Fruit fly (Drosophila melanogaster) whole organism, embryonic: ENCODE measurements around the gene Gli.
A peak's percentile ranks its signal among the peaks of the same experiment; 100 is the strongest.

Experiments
- Asciz ChIP-seq: fragments of 200-800 bp; sonication (Bioruptor generic); optimal IDR thresholded peaks from 2 replicates; lab custom pipeline; 2017; ENCODE audit warnings: missing biosample characterization, mild to moderate bottlenecking, missing genetic modification characterization, missing genetic modification reagents
- B-H1 ChIP-seq: fragments of 200-800 bp; sonication (Bioruptor generic); IDR thresholded peaks from 3 replicates; pipeline ENCODE4 v1.3.6; 2022; ENCODE audit warnings: missing biosample characterization, missing genetic modification characterization
- CG10321 ChIP-seq: fragments of 200-800 bp; sonication (Bioruptor generic); IDR thresholded peaks from 2 replicates; pipeline ENCODE4 v1.3.6; 2022; ENCODE audit warnings: missing biosample characterization, missing genetic modification characterization
- CG10462 ChIP-seq: fragments of 200-800 bp; sonication (Bioruptor generic); optimal IDR thresholded peaks from 2 replicates; lab custom pipeline; 2016; ENCODE audit warnings: missing biosample characterization, missing genetic modification characterization
- CG11398 ChIP-seq: fragments of 200-800 bp; sonication (Bioruptor generic); optimal IDR thresholded peaks from 2 replicates; lab custom pipeline; 2016; ENCODE audit warnings: missing biosample characterization, missing genetic modification characterization
- CG13287 ChIP-seq: fragments of 200-800 bp; sonication (Bioruptor generic); IDR thresholded peaks from 2 replicates; pipeline ENCODE4 v1.3.6; 2022; ENCODE audit warnings: missing biosample characterization, missing genetic modification characterization; ENCODE audit not compliant: partially characterized antibody
- CG15073 ChIP-seq: fragments of 200-800 bp; sonication (Bioruptor generic); optimal IDR thresholded peaks from 2 replicates; lab custom pipeline; 2016; ENCODE audit warnings: missing biosample characterization, missing genetic modification characterization
- CG15269 ChIP-seq: fragments of 200-800 bp; sonication (Bioruptor generic); optimal IDR thresholded peaks from 2 replicates; lab custom pipeline; 2018; ENCODE audit warnings: missing biosample characterization, mild to moderate bottlenecking, missing genetic modification characterization, moderate library complexity
- CG1529 ChIP-seq: fragments of 200-800 bp; sonication (Bioruptor generic); optimal IDR thresholded peaks from 3 replicates; lab custom pipeline; 2018; ENCODE audit warnings: missing biosample characterization, missing genetic modification characterization
- CG16815 ChIP-seq: fragments of 200-800 bp; sonication (Bioruptor generic); optimal IDR thresholded peaks from 3 replicates; lab custom pipeline; 2017; ENCODE audit warnings: missing biosample characterization, mild to moderate bottlenecking, missing genetic modification characterization
- CG18619 ChIP-seq: fragments of 200-800 bp; sonication (Bioruptor generic); optimal IDR thresholded peaks from 3 replicates; lab custom pipeline; 2017; ENCODE audit warnings: missing biosample characterization, mild to moderate bottlenecking, missing genetic modification characterization
- CG2116 ChIP-seq: fragments of 200-800 bp; sonication (Bioruptor generic); optimal IDR thresholded peaks from 3 replicates; lab custom pipeline; 2018; ENCODE audit warnings: missing biosample characterization, mild to moderate bottlenecking, missing genetic modification characterization
- CG2199 ChIP-seq: fragments of 200-800 bp; sonication (Bioruptor generic); IDR thresholded peaks from 3 replicates; pipeline ENCODE4 v1.3.6; 2022; ENCODE audit warnings: missing biosample characterization, missing genetic modification characterization
- CG6654 ChIP-seq: fragments of 200-800 bp; sonication (Bioruptor generic); optimal IDR thresholded peaks from 2 replicates; lab custom pipeline; 2017; ENCODE audit warnings: missing biosample characterization, mild to moderate bottlenecking, missing genetic modification characterization
- CG6791 ChIP-seq: fragments of 200-800 bp; sonication (Bioruptor generic); IDR thresholded peaks from 3 replicates; pipeline ENCODE4 v1.3.6; 2022; ENCODE audit warnings: missing biosample characterization, missing genetic modification characterization; ENCODE audit not compliant: partially characterized antibody
- CG8290 ChIP-seq, 3 experiments: fragments of 200-800 bp; sonication (Bioruptor generic); optimal IDR thresholded peaks; 2 replicates each; lab custom pipeline; 2016 to 2019; ENCODE audit warnings: missing biosample characterization in 3 of 3, missing genetic modification characterization in 3 of 3, mild to moderate bottlenecking in 2 of 3, moderate library complexity in 1 of 3
- CG9797 ChIP-seq: fragments of 200-800 bp; sonication (Bioruptor generic); optimal IDR thresholded peaks from 3 replicates; lab custom pipeline; 2018; ENCODE audit warnings: missing biosample characterization, mild to moderate bottlenecking, missing genetic modification characterization
- CG9876 ChIP-seq: fragments of 200-800 bp; sonication (Bioruptor generic); optimal IDR thresholded peaks from 2 replicates; lab custom pipeline; 2016; ENCODE audit warnings: missing biosample characterization, missing genetic modification characterization
- ERR ChIP-seq: fragments of 200-800 bp; sonication (Bioruptor generic); optimal IDR thresholded peaks from 2 replicates; lab custom pipeline; 2016; ENCODE audit warnings: missing biosample characterization, missing genetic modification characterization
- Elba2 ChIP-seq: fragments of 200-800 bp; sonication (Bioruptor generic); optimal IDR thresholded peaks from 3 replicates; lab custom pipeline; 2016; ENCODE audit warnings: missing biosample characterization, missing genetic modification characterization
- HHEX ChIP-seq: fragments of 200-800 bp; sonication (Bioruptor generic); optimal IDR thresholded peaks from 3 replicates; lab custom pipeline; 2017; ENCODE audit warnings: missing biosample characterization, mild to moderate bottlenecking, missing genetic modification characterization, missing genetic modification reagents
- HLH3B ChIP-seq: fragments of 200-800 bp; sonication (Bioruptor generic); IDR thresholded peaks from 2 replicates; pipeline ENCODE4 v1.3.6; 2022; ENCODE audit warnings: missing biosample characterization, missing genetic modification characterization
- HLH4C ChIP-seq: fragments of 200-800 bp; sonication (Bioruptor generic); IDR thresholded peaks from 3 replicates; pipeline ENCODE4 v1.3.6; 2022; ENCODE audit warnings: missing biosample characterization, missing genetic modification characterization; ENCODE audit not compliant: partially characterized antibody
- Hmx ChIP-seq: fragments of 200-800 bp; sonication (Bioruptor generic); optimal IDR thresholded peaks from 2 replicates; lab custom pipeline; 2016; ENCODE audit warnings: missing biosample characterization, missing genetic modification characterization
- Kr ChIP-seq: fragments of 200-800 bp; sonication (Bioruptor generic); optimal IDR thresholded peaks from 2 replicates; lab custom pipeline; 2017; ENCODE audit warnings: missing biosample characterization, mild to moderate bottlenecking, missing genetic modification characterization
- Med ChIP-seq: fragments of 200-800 bp; sonication (Bioruptor generic); peaks from one replicate; lab custom pipeline; 2016; ENCODE audit warnings: missing biosample characterization, missing genetic modification characterization, mild to moderate bottlenecking, inconsistent platforms, moderate library complexity
- NC2α ChIP-seq: fragments of 200-800 bp; sonication (Bioruptor generic); optimal IDR thresholded peaks from 2 replicates; lab custom pipeline; 2016; ENCODE audit warnings: missing biosample characterization, missing genetic modification characterization
- NC2β ChIP-seq: fragments of 200-800 bp; sonication (Bioruptor generic); optimal IDR thresholded peaks from 2 replicates; lab custom pipeline; 2016; ENCODE audit warnings: missing biosample characterization, missing genetic modification characterization
- Neu2 ChIP-seq: fragments of 200-800 bp; sonication (Bioruptor generic); optimal IDR thresholded peaks from 3 replicates; lab custom pipeline; 2016; ENCODE audit warnings: missing biosample characterization, missing genetic modification characterization, borderline replicate concordance
- Nf-YC ChIP-seq: fragments of 200-800 bp; optimal IDR thresholded peaks from 3 replicates; lab custom pipeline; 2019; ENCODE audit warnings: missing biosample characterization, mild to moderate bottlenecking, missing genetic modification characterization, moderate library complexity
- Oli ChIP-seq: fragments of 200-800 bp; sonication (Bioruptor generic); optimal IDR thresholded peaks from 2 replicates; lab custom pipeline; 2018; ENCODE audit warnings: missing biosample characterization, mild to moderate bottlenecking, missing genetic modification characterization, moderate library complexity
- Ptx1 ChIP-seq: fragments of 200-800 bp; sonication (Bioruptor generic); IDR thresholded peaks from 2 replicates; pipeline ENCODE4 v1.3.6; 2022; ENCODE audit warnings: missing biosample characterization, missing genetic modification characterization
- Six4 ChIP-seq: fragments of 200-800 bp; sonication (Bioruptor generic); optimal IDR thresholded peaks from 2 replicates; lab custom pipeline; 2016; ENCODE audit warnings: missing biosample characterization, missing genetic modification characterization
- ash1 ChIP-seq: fragments of 200-800 bp; sonication (Bioruptor generic); optimal IDR thresholded peaks from 2 replicates; lab custom pipeline; 2018; ENCODE audit warnings: missing biosample characterization, mild to moderate bottlenecking, missing genetic modification characterization
- bcd ChIP-seq: fragments of 200-800 bp; sonication (Bioruptor generic); optimal IDR thresholded peaks from 2 replicates; lab custom pipeline; 2017; ENCODE audit warnings: missing biosample characterization, mild to moderate bottlenecking, missing genetic modification characterization
- cato ChIP-seq: fragments of 200-800 bp; sonication (Bioruptor generic); optimal IDR thresholded peaks from 2 replicates; lab custom pipeline; 2016; ENCODE audit warnings: missing biosample characterization, missing genetic modification characterization, borderline replicate concordance
- dan ChIP-seq: fragments of 200-800 bp; sonication (Bioruptor generic); IDR thresholded peaks from 2 replicates; pipeline ENCODE4 v1.3.6; 2022; ENCODE audit warnings: missing biosample characterization, missing genetic modification characterization
- eve ChIP-seq, 2 experiments: fragments of >200 bp; optimal IDR thresholded peaks; 2 replicates each; lab custom pipeline; 2017; ENCODE audit warnings: missing biosample characterization in 2 of 2, missing genetic modification characterization in 2 of 2
- fru ChIP-seq: fragments of >200 bp; optimal IDR thresholded peaks from 2 replicates; lab custom pipeline; 2017
- gro ChIP-seq: fragments of 200-800 bp; sonication (Bioruptor generic); optimal IDR thresholded peaks from 2 replicates; lab custom pipeline; 2016; ENCODE audit warnings: missing biosample characterization, missing genetic modification characterization
- jing ChIP-seq: fragments of 200-800 bp; sonication (Bioruptor generic); optimal IDR thresholded peaks from 2 replicates; lab custom pipeline; 2018; ENCODE audit warnings: missing biosample characterization, mild to moderate bottlenecking, missing genetic modification characterization
- klu ChIP-seq: fragments of 200-800 bp; sonication (Bioruptor generic); IDR thresholded peaks from 2 replicates; pipeline ENCODE4 v1.3.6; 2022; ENCODE audit warnings: missing biosample characterization, missing genetic modification characterization
- lab ChIP-seq: fragments of 200-800 bp; sonication (Bioruptor generic); optimal IDR thresholded peaks from 3 replicates; lab custom pipeline; 2017; ENCODE audit warnings: missing biosample characterization, missing genetic modification characterization, mild to moderate bottlenecking, moderate library complexity, missing genetic modification reagents
- pb ChIP-seq: fragments of 200-800 bp; sonication (Bioruptor generic); optimal IDR thresholded peaks from 3 replicates; lab custom pipeline; 2016; ENCODE audit warnings: missing biosample characterization, missing genetic modification characterization
- rib ChIP-seq: fragments of 200-800 bp; sonication (Bioruptor generic); IDR thresholded peaks from 2 replicates; pipeline ENCODE4 v1.3.6; 2022; ENCODE audit warnings: missing biosample characterization, missing genetic modification characterization
- sima ChIP-seq: fragments of 200-800 bp; sonication (Bioruptor generic); optimal IDR thresholded peaks from 2 replicates; lab custom pipeline; 2016; ENCODE audit warnings: missing biosample characterization, missing genetic modification characterization
- slp2 ChIP-seq: fragments of 200-800 bp; sonication (Bioruptor generic); optimal IDR thresholded peaks from 2 replicates; lab custom pipeline; 2016; ENCODE audit warnings: missing biosample characterization, missing genetic modification characterization
- so ChIP-seq: fragments of 200-800 bp; sonication (Bioruptor generic); IDR thresholded peaks from 3 replicates; pipeline ENCODE4 v1.3.6; 2022; ENCODE audit warnings: missing biosample characterization, missing genetic modification characterization
- tin ChIP-seq: fragments of 200-800 bp; sonication (Bioruptor generic); optimal IDR thresholded peaks from 3 replicates; lab custom pipeline; 2016; ENCODE audit warnings: missing biosample characterization, missing genetic modification characterization
- zfh1 ChIP-seq: fragments of 200-800 bp; sonication (Bioruptor generic); IDR thresholded peaks from 3 replicates; pipeline ENCODE4 v1.3.6; 2022; ENCODE audit warnings: missing biosample characterization, missing genetic modification characterization

Gli gene

DNA sequence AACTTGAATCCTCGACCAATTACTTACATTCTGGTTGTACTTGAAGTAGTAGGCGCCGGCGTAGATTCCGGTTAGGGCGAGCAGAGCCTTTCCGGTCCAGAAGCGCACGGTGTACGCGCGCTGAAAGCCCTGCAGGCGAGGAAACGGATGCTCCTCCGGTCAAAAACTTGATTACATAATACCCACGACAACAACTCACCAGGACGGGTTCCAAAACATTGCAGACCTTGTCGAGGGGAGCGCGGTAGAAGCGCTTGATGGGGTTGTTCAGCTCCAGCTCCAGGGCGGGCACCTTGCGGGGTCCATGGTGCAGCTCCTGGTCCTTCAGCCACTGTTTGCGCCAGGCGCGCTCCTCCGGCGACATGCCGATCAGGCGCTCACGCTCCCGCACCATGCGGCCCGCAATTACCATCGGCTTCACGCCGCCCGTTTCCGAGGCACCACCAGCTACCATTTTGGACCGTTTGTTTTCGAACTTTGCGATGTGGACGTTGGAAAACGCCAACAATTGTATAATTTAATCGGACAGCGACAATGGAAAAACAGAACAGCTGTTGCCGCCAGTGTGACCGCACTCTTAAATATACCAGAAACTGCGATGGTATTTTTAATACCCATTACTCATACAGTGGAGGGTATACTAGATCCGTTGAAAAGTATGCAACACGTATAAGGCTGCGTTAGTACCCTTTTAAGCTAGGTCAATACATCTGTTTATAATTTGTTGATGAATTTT is 11.9 kb downstream of the Gli start, which contains the start of gene ND-B17 (continued):
- TF ChIP-seq CG9797 (GFP tag; lab: Kevin White, UChicago), result peak; percentile 79
- no peak for TF ChIP-seq Asciz (GFP tag; lab: Kevin White, UChicago)
- TF ChIP-seq CG2199 (GFP tag; lab: Robert Waterston, UW), result 0 out of 3 replicates have a peak, but pooled peaks have one; percentile 66
- no peak for TF ChIP-seq Kr (GFP tag; lab: Kevin White, UChicago)
- TF ChIP-seq rib (GFP tag; lab: Robert Waterston, UW), result no peak
- peak; percentile 37 for TF ChIP-seq tin (GFP tag; lab: Kevin White, UChicago)
- no peak for TF ChIP-seq CG1529 (GFP tag; lab: Kevin White, UChicago)
- TF ChIP-seq CG10321 (GFP tag; lab: Robert Waterston, UW), result no peak
- peak; percentile 19 for TF ChIP-seq CG10462 (GFP tag; lab: Kevin White, UChicago)
- no peak for TF ChIP-seq fru (lab: Kevin White, UChicago)
- no peak for TF ChIP-seq sima (GFP tag; lab: Kevin White, UChicago)
- TF ChIP-seq CG13287 (GFP tag; lab: Robert Waterston, UW), result peak; percentile 59
- TF ChIP-seq CG16815 (GFP tag; lab: Kevin White, UChicago), result no peak
- no peak for TF ChIP-seq CG15269 (tag; lab: Kevin White, UChicago)
- TF ChIP-seq HHEX (GFP tag; lab: Kevin White, UChicago), result no peak
- TF ChIP-seq NC2α (GFP tag; lab: Kevin White, UChicago), result no peak
- peak; percentile 40; the same call in 2 of the 3 replicates for TF ChIP-seq CG6791 (GFP tag; lab: Robert Waterston, UW)
- TF ChIP-seq gro (GFP tag; lab: Kevin White, UChicago), result no peak
- TF ChIP-seq ash1 (GFP tag; lab: Kevin White, UChicago), result no peak
- TF ChIP-seq HLH3B, result peak; percentile 33; the same call in 1 of the 2 replicates
- no peak for TF ChIP-seq CG18619 (GFP tag; lab: Kevin White, UChicago)
- TF ChIP-seq CG15073 (GFP tag; lab: Kevin White, UChicago), result peak; percentile 93
- TF ChIP-seq Neu2 (GFP tag; lab: Kevin White, UChicago), result no peak
- no peak for TF ChIP-seq lab (GFP tag; lab: Kevin White, UChicago)
- peak; percentile 88 for TF ChIP-seq Med (GFP tag; lab: Kevin White, UChicago)
- TF ChIP-seq jing (GFP tag; lab: Kevin White, UChicago), result no peak
- peak; percentile 79 for TF ChIP-seq CG8290 (GFP tag; optimal IDR thresholded peaks at IDR 0.05; lab: Kevin White, UChicago)
- TF ChIP-seq CG8290 (tag; optimal IDR thresholded peaks at IDR 0.05; lab: Kevin White, UChicago), result peak; percentile 44 to 87
- no peak for TF ChIP-seq bcd
- peak; percentile 69 for TF ChIP-seq Ptx1 (GFP tag; lab: Robert Waterston, UW)
- no peak for TF ChIP-seq pb (GFP tag; lab: Kevin White, UChicago)
- peak; percentile 74 for TF ChIP-seq zfh1 (GFP tag; lab: Robert Waterston, UW)
- no peak for TF ChIP-seq CG6654
- no peak for TF ChIP-seq klu (GFP tag; lab: Robert Waterston, UW)
- peak; percentile 27 for TF ChIP-seq Six4
- TF ChIP-seq Hmx (GFP tag; lab: Kevin White, UChicago), result no peak
- TF ChIP-seq eve (GFP tag; optimal IDR thresholded peaks at IDR 0.05; lab: Kevin White, UChicago), result no peak
- 0 out of 3 replicates have a peak, but pooled peaks have one; percentile 7 for TF ChIP-seq so (GFP tag; lab: Robert Waterston, UW)
- no peak for TF ChIP-seq Oli
- no peak for TF ChIP-seq dan
- TF ChIP-seq B-H1 (GFP tag; lab: Robert Waterston, UW), result no peak; the same call in 2 of the 3 replicates
- no peak for TF ChIP-seq HLH4C
- peak; percentile 15 for TF ChIP-seq Elba2 (GFP tag; lab: Kevin White, UChicago)
- TF ChIP-seq slp2 (GFP tag; lab: Kevin White, UChicago), result peak; percentile 56
- no peak for TF ChIP-seq Nf-YC (tag; lab: Kevin White, UChicago)
- no peak for TF ChIP-seq cato (GFP tag; lab: Kevin White, UChicago)
- TF ChIP-seq CG2116 (GFP tag; lab: Kevin White, UChicago), result peak; percentile 64
- TF ChIP-seq CG11398 (GFP tag; lab: Kevin White, UChicago), result no peak
- peak; percentile 43 for TF ChIP-seq NC2β (GFP tag; lab: Kevin White, UChicago)
- TF ChIP-seq CG9876 (GFP tag; lab: Kevin White, UChicago), result no peak
- no peak for TF ChIP-seq ERR (GFP tag; lab: Kevin White, UChicago)
